Worm (Caenorhabditis elegans) whole organism, L4/young adult: ENCODE measurements around the gene R13D11.3.

ENCODE experiments used
- W03F9.2 ChIP-seq: fragments of 150-350 bp; optimal IDR thresholded peaks from 2 replicates; lab custom pipeline; 2014; ENCODE audit warnings: missing biosample characterization, missing genetic modification characterization
- dao-5 ChIP-seq: sonication (generic microtip); optimal IDR thresholded peaks from 2 replicates; lab custom pipeline; 2016; ENCODE audit warnings: missing genotype, missing genetic modification characterization, moderate library complexity, missing compliant biosample characterization
- him-1 ChIP-seq: sonication (generic microtip); optimal IDR thresholded peaks from 2 replicates; lab custom pipeline; 2016; ENCODE audit warnings: missing genotype, missing genetic modification reagents, missing genetic modification characterization, missing compliant biosample characterization

Gene R13D11.3

DNA sequence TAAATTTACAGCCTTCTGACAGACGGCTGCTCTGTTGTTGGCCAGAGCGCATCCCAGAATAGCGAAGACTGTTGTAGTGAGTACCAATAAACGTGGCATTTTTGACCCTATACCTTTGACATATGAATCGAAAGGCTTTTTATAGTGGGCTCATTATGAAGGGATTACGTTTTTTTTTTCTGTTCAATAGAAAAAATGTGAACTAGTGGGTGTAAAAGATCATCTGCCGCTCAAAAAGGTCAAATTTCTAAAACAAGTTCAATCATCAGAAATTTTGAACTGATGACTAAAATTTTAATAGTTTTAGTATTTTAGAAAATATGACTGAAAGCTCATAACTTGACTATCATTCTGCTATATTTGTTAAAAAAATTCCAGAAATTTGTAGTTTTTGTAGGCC, 40.1 kb downstream of the R13D11.3 start, which contains the start of gene K09C6.9:
TSS of gene K09C6.9 (minus strand) at position 101 of the 400 bp plus-strand sequence.
- no peak for TF ChIP-seq W03F9.2 (tag; lab: Kevin White, UChicago)
- TF ChIP-seq dao-5 (tag; lab: Kevin White, UChicago) = no peak
- no peak for TF ChIP-seq him-1

DNA sequence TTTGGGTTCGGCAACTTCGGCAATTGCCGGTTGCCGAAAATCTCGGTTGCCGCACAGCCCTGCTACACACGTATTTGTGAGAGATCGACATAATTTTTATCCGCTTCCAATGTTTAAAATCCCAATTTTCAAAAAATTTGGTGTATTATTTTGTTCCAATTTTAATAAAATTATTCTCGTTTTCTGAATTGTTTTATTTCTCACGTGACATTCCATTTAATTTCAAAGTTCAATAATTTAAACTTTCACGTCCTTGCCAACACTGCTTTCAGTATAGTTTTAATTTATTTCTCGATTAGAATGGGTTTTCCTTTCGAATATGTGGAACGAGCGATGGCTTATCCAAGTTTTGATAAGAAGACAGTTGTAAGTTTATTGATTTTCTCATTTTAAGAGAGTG, 41.7 kb downstream of the R13D11.3 start, which contains the start of gene K09C6.2:
TSS of gene K09C6.2 (plus strand) at position 301 of the 400 bp plus-strand sequence.
- TF ChIP-seq him-1 = no peak

DNA sequence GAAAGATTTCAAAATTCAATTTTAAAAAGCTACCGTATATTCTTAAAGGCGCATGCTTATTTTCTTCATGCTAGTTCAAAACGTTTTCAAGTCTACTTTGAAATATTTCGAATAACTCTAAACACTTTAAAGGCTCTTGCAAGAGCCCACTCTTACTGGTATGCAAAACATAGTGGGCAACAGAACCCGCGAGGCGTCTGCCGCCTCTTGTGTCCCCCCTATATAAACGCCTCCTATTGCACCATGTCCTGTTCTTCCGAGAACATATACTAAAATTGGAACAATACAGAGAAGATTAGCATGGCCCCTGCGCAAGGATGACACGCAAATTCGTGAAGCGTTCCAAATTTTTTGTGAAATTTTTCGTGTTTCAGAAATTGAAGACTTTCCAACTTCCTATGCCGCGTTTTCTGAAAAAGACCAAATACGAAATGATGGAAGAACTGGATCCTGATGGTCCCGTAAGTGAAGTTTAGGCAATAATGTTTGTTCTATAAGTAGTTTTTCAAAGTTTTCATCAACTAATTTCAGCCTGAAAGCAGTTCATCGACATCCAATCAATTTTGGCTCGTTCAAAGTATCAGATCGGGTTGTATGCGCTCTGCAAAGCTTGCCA, 44.1 kb downstream of the R13D11.3 start:
- TF ChIP-seq dao-5 (tag; lab: Kevin White, UChicago) (no peak), him-1 (no peak), W03F9.2 (tag; lab: Kevin White, UChicago) (no peak)
